Fruit fly (Drosophila melanogaster) whole organism: Measurements from ENCODE around the gene Vajk2.

ENCODE experiments used
- CG8478 ChIP-seq: fragments of >200 bp; optimal IDR thresholded peaks from 2 replicates; lab custom pipeline; 2018; ENCODE audit warnings: inconsistent platforms
- Dll ChIP-seq: fragments of >200 bp; optimal IDR thresholded peaks from 2 replicates; lab custom pipeline; 2017
- EcR ChIP-seq, 2 experiments: fragments of >200 bp; optimal IDR thresholded peaks; 2 replicates each; lab custom pipeline; 2017; ENCODE audit warnings: missing biosample characterization in 2 of 2, missing genetic modification characterization in 2 of 2, missing genetic modification reagents in 2 of 2
- pan ChIP-seq: fragments of >200 bp; optimal IDR thresholded peaks from 2 replicates; lab custom pipeline; 2017
- psq ChIP-seq: fragments of >200 bp; optimal IDR thresholded peaks from 2 replicates; lab custom pipeline; 2017
- usp ChIP-seq: fragments of >200 bp; optimal IDR thresholded peaks from 2 replicates; lab custom pipeline; 2017; ENCODE audit warnings: missing biosample characterization, missing genetic modification characterization, mixed read lengths

The Vajk2 gene

dm6 chr2L:13934542-13935065 is at the start of gene Vajk2:
Gene Vajk2, minus strand, starts transcription at chr2L:13934692.
- TF ChIP-seq Dll (lab: Kevin White, UChicago) (no peak), psq (lab: Kevin White, UChicago) (no peak), CG8478 (lab: Kevin White, UChicago) (no peak), EcR (GFP tag; optimal IDR thresholded peaks at IDR 0.05; lab: Kevin White, UChicago) (no peak), usp (GFP tag; lab: Kevin White, UChicago) (no peak), pan (no peak)

DNA sequence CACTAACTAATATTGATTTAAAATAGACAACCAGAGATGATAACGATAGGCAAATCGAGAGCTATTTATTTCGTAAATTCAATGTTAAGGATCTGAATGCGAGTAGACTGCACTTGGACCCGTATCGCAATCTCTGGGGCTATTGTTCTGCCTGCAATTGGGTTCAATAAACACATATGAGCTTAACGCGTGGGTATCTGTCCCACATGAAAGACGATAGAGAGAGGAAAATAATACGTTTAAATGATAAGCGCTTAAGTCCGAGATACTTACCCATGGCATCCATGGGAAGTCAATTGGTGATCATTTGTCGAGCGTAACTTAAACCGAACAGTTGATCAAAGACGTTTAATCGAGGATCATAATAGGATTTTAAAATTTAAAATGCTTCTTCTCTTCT is 45.3 kb upstream of the Vajk2 start, which contains the start of gene NimC2:
NimC2 (plus strand) TSS at position 301 of the 400 bp plus-strand sequence.
- TF ChIP-seq Dll (lab: Kevin White, UChicago) (no peak), usp (GFP tag; lab: Kevin White, UChicago) (no peak), pan (no peak), CG8478 (lab: Kevin White, UChicago) (no peak), EcR (GFP tag; optimal IDR thresholded peaks at IDR 0.05; lab: Kevin White, UChicago) (no peak), psq (lab: Kevin White, UChicago) (no peak)

DNA sequence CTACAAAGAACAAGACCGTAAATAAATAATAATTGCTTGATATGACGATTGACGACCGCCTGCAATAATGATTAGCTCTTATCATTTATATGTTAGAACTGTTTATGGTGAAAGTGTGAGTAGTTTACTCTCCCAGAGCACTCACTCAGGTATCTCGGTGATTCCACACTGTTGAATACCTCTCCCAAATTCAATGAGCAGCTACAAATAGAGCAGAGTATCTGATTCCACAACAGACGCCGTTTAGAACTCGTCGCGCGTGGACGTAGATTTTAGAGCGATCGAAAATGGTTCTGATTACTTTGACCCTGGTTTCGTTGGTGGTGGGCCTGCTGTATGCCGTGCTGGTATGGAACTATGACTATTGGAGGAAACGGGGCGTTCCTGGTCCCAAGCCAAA is 42.6 kb upstream of the Vajk2 start, which contains the start of gene Cyp28a5:
Cyp28a5 (plus strand) TSS at position 230 of the 400 bp plus-strand sequence.
- TF ChIP-seq usp (GFP tag; lab: Kevin White, UChicago) (no peak), psq (lab: Kevin White, UChicago) (no peak), EcR (GFP tag; optimal IDR thresholded peaks at IDR 0.05; lab: Kevin White, UChicago) (no peak), Dll (lab: Kevin White, UChicago) (no peak), pan (no peak), CG8478 (lab: Kevin White, UChicago) (no peak)

dm6 chr2L:13976669-13977068 is 42.2 kb upstream of the Vajk2 start, which contains the start of gene NimC1:
Gene NimC1, minus strand, starts transcription at chr2L:13976769.
- TF ChIP-seq usp (GFP tag; lab: Kevin White, UChicago) (no peak), Dll (lab: Kevin White, UChicago) (no peak), psq (lab: Kevin White, UChicago) (no peak), pan (no peak), EcR (GFP tag; optimal IDR thresholded peaks at IDR 0.05; lab: Kevin White, UChicago) (no peak), CG8478 (lab: Kevin White, UChicago) (no peak)

DNA sequence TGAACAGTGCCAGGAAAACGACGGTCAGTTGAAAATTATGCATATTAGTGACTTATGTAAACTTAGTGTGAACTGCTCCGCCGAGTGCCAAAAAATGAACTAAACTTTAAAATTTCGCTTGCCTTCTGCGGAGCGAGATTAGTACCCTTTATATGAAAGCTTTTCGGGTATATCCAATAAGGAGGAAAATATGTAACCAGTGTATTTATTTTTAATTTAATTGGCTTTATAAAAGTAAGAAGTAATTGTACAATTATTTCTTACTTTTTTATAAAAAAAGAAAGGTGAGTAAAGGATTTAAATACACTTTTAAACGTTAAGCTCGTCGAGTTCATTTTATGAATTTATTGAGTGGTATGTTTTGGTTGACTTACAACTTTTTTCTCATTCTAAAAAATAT is 38.4 kb upstream of the Vajk2 start, which contains the start of gene He:
He (minus strand) TSS at position 101 of the 400 bp plus-strand sequence.
- TF ChIP-seq usp (GFP tag; lab: Kevin White, UChicago) (no peak), pan (no peak), psq (lab: Kevin White, UChicago) (no peak), EcR (GFP tag; optimal IDR thresholded peaks at IDR 0.05; lab: Kevin White, UChicago) (no peak), Dll (lab: Kevin White, UChicago) (no peak), CG8478 (lab: Kevin White, UChicago) (no peak)

- no peak for TF ChIP-seq usp (GFP tag; lab: Kevin White, UChicago)
- TF ChIP-seq pan: no peak
- TF ChIP-seq Dll (lab: Kevin White, UChicago): no peak
- TF ChIP-seq CG8478 (lab: Kevin White, UChicago): no peak
- TF ChIP-seq EcR (GFP tag; optimal IDR thresholded peaks at IDR 0.05; lab: Kevin White, UChicago): no peak
- no peak for TF ChIP-seq psq (lab: Kevin White, UChicago)
Measured at dm6 chr2L:13969876-13970275, 35.4 kb upstream of the Vajk2 start, which contains the start of the genes NimB4 and NimB5. Gene NimB4, minus strand, starts transcription at chr2L:13969976. Gene NimB5, plus strand, starts transcription at chr2L:13970177.

DNA sequence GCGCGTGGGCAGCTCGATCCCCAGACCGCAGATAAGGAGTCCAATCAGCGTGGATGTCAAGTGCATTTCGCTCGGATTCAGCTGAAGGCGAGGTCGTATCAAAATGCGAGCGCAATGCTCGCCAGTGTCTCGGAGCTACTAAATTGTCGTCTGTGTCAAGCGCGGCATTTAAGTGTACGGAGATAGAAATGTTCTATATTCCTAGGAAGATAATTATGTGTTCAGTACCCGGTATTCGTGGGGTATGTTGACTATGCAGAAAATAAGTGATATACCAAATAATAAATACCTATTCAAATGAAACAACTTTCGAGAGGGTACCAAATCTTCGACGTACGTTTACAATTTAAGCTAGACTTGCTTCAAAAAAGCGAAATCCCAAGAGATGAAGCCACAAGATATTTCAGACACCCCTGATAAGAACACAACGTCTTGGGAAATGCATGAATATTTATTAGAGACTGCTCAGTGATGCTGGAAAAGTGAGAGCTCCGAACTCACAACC is 33.4 kb upstream of the Vajk2 start, which contains the start of gene NimB3:
NimB3 (minus strand) TSS at position 140 of the 505 bp plus-strand sequence.
- TF ChIP-seq CG8478 (lab: Kevin White, UChicago): no peak
- no peak for TF ChIP-seq pan
- TF ChIP-seq psq (lab: Kevin White, UChicago): no peak
- TF ChIP-seq Dll (lab: Kevin White, UChicago): no peak
- TF ChIP-seq EcR (GFP tag; optimal IDR thresholded peaks at IDR 0.05; lab: Kevin White, UChicago): no peak
- no peak for TF ChIP-seq usp (GFP tag; lab: Kevin White, UChicago)

DNA sequence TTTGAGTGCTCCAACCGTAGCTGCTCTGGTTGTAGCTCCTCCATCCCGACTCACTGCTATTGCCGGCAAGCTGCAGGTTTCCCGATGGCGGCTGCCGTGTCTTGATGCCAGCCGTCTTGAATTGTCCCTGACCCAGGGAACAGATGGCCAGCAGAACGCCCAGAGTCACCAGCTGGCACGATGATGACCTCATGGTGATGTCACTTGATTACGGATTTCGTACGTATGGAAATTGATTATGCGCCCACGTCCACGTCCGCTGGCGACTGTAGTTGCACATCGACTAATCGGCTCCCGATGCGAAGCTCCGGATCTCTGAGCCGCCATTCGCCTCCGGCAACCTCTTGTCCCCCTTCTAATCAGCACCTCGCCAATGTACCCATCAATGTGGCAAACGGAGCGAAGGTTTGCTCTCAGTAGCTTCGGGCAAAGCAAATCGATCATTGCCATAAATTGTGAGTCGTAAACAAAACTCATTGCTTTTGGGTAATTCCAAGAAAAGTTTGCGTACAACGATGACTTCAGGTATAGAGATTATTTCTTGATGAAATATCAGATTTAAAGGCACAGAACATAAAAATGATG is 32.3 kb upstream of the Vajk2 start, which contains the start of gene NimB2:
NimB2 (minus strand) TSS at position 287 of the 585 bp plus-strand sequence.
- TF ChIP-seq psq (lab: Kevin White, UChicago) (no peak), usp (GFP tag; lab: Kevin White, UChicago) (no peak), pan (no peak), EcR (GFP tag; optimal IDR thresholded peaks at IDR 0.05; lab: Kevin White, UChicago) (no peak), CG8478 (lab: Kevin White, UChicago) (no peak), Dll (lab: Kevin White, UChicago) (no peak)

DNA sequence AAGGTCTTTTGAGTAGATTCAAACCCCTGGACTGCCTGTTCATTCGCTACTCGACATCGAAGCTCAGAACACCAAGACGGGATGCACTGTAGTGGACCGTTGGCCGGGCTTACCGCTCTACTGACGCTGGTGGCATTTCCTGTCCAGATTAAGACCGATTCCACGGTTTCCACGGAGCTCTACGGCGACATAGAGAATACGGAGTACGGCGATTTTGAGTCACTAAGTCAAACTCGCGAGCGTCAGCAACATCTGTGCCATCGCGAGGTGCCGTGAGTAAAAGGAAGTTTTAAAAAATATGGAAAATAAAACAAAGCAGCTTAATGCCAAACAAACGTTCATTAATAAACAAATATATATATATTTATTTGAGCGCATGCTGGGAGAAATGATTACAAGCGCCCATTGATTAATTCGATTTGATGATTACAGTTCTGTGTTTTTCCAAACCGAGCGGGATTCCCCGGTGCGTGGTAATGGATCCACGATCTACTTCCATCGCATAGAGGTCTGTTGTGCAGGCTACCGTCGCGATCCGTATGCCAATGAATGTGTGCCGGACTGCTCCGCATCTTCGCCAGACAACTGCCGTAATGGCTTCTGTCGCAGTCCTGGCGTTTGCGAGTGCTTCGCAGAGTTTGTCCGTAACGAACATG is 29.1 kb upstream of the Vajk2 start, which contains the start of gene NimB1:
NimB1 (plus strand) TSS at position 41 of the 656 bp plus-strand sequence.
- TF ChIP-seq psq (lab: Kevin White, UChicago) (no peak), usp (GFP tag; lab: Kevin White, UChicago) (no peak), CG8478 (lab: Kevin White, UChicago) (no peak), Dll (lab: Kevin White, UChicago) (no peak), pan (no peak), EcR (GFP tag; optimal IDR thresholded peaks at IDR 0.05; lab: Kevin White, UChicago) (no peak)

- TF ChIP-seq CG8478 (lab: Kevin White, UChicago): no peak
- TF ChIP-seq usp (GFP tag; lab: Kevin White, UChicago): no peak
- TF ChIP-seq Dll (lab: Kevin White, UChicago): no peak
- TF ChIP-seq pan: no peak
- TF ChIP-seq psq (lab: Kevin White, UChicago): no peak
- TF ChIP-seq EcR (GFP tag; optimal IDR thresholded peaks at IDR 0.05; lab: Kevin White, UChicago): no peak
Measured at dm6 chr2L:13960399-13960798, 25.9 kb upstream of the Vajk2 start.
